Worm (Caenorhabditis elegans) whole organism, L4/young adult: ENCODE measurements around the gene F08D12.15.

Experiments used
- W03F9.2 ChIP-seq: fragments of 150-350 bp; optimal IDR thresholded peaks from 2 replicates; lab custom pipeline; 2014; ENCODE audit warnings: missing biosample characterization, missing genetic modification characterization
- him-1 ChIP-seq: sonication (generic microtip); optimal IDR thresholded peaks from 2 replicates; lab custom pipeline; 2016; ENCODE audit warnings: missing genotype, missing genetic modification reagents, missing genetic modification characterization, missing compliant biosample characterization

ce11 chrII:2725561-2725960 lies 40.9 kb upstream of the F08D12.15 start, which contains the start of the genes T05A8.11 and nep-2:
- no peak for TF ChIP-seq W03F9.2
- no peak for TF ChIP-seq him-1 (tag; lab: Kevin White, UChicago)
